Worm (Caenorhabditis elegans): ENCODE measurements around the gene B0303.16.

B0303.16 gene

ce11 chrIII:8685590-8686240 is 19.1 kb upstream of the B0303.16 start (continued):
- TF ChIP-seq crh-2 (tag; optimal IDR thresholded peaks at IDR 0.05) (no peak), peb-1 (tag; optimal IDR thresholded peaks at IDR 0.05) (no peak), mdl-1 (tag; optimal IDR thresholded peaks at IDR 0.05) (no peak), sem-4 (tag; optimal IDR thresholded peaks at IDR 0.05) (no peak), nhr-23 (tag; optimal IDR thresholded peaks at IDR 0.05) (no peak), sma-9 (GFP tag; optimal IDR thresholded peaks at IDR 0.05) (peak; percentile 27), sma-9 (tag; optimal IDR thresholded peaks at IDR 0.05) (no peak), ztf-4 (tag; optimal IDR thresholded peaks at IDR 0.05) (peak; percentile 23), ztf-11 (tag; optimal IDR thresholded peaks at IDR 0.05) (no peak), ZK546.5 (tag; optimal IDR thresholded peaks at IDR 0.05) (no peak), nhr-11 (tag; optimal IDR thresholded peaks at IDR 0.05) (no peak), snpc-4 (tag; optimal IDR thresholded peaks at IDR 0.05) (no peak), nhr-129 (tag; optimal IDR thresholded peaks at IDR 0.05) (no peak), lin-39 (tag; optimal IDR thresholded peaks at IDR 0.05) (no peak), egl-27 (tag; optimal IDR thresholded peaks at IDR 0.05) (no peak), aly-2 (tag; optimal IDR thresholded peaks at IDR 0.05) (no peak), alr-1 (tag; optimal IDR thresholded peaks at IDR 0.05) (no peak), nhr-21 (tag; optimal IDR thresholded peaks at IDR 0.05) (peak; percentile 52), skn-1 (tag; optimal IDR thresholded peaks at IDR 0.05) (no peak), nhr-237 (tag; optimal IDR thresholded peaks at IDR 0.05) (no peak)

- TF ChIP-seq nhr-129 (tag; optimal IDR thresholded peaks at IDR 0.05) (peak; percentile 38), nhr-21 (tag; optimal IDR thresholded peaks at IDR 0.05) (peak; percentile 53), sma-9 (GFP tag; optimal IDR thresholded peaks at IDR 0.05) (peak; percentile 41), sma-9 (tag; optimal IDR thresholded peaks at IDR 0.05) (no peak), lsy-2 (tag; optimal IDR thresholded peaks at IDR 0.05) (peak in 1 of 2 experiments; percentile 20), fos-1 (tag; optimal IDR thresholded peaks at IDR 0.05) (peak; percentile 19), ceh-16 (tag; optimal IDR thresholded peaks at IDR 0.05) (no peak), F13H6.1 (tag; optimal IDR thresholded peaks at IDR 0.05) (peak; percentile 12), crh-2 (tag; optimal IDR thresholded peaks at IDR 0.05) (peak; percentile 18), nhr-25 (tag; optimal IDR thresholded peaks at IDR 0.05) (peak; percentile 60), zag-1 (tag; optimal IDR thresholded peaks at IDR 0.05) (no peak), lin-11 (tag; optimal IDR thresholded peaks at IDR 0.05) (no peak), C34F6.9 (tag; optimal IDR thresholded peaks at IDR 0.05) (peak; percentile 9), nhr-237 (tag; optimal IDR thresholded peaks at IDR 0.05) (no peak), sma-3 (GFP tag; optimal IDR thresholded peaks at IDR 0.05) (peak; percentile 45)
Measured at ce11 chrIII:8688438-8688946, 16.4 kb upstream of the B0303.16 start, which contains the start of gene hadb-1. TSS of gene hadb-1 (minus strand) at chrIII:8688488.

- no peak for TF ChIP-seq C34F6.9 (tag; optimal IDR thresholded peaks at IDR 0.05)
- no peak for TF ChIP-seq nhr-23 (tag; optimal IDR thresholded peaks at IDR 0.05)
- no peak for TF ChIP-seq alr-1 (tag; optimal IDR thresholded peaks at IDR 0.05)
- TF ChIP-seq blmp-1 (tag; optimal IDR thresholded peaks at IDR 0.05; ENCODE audit: insufficient read depth): no peak
- no peak for TF ChIP-seq nhr-10 (tag; optimal IDR thresholded peaks at IDR 0.05)
- no peak for TF ChIP-seq Y55F3AM.14 (GFP tag; optimal IDR thresholded peaks at IDR 0.05)
- TF ChIP-seq fos-1 (tag; optimal IDR thresholded peaks at IDR 0.05): no peak
Measured at ce11 chrIII:8689143-8689542, 15.7 kb upstream of the B0303.16 start.

DNA sequence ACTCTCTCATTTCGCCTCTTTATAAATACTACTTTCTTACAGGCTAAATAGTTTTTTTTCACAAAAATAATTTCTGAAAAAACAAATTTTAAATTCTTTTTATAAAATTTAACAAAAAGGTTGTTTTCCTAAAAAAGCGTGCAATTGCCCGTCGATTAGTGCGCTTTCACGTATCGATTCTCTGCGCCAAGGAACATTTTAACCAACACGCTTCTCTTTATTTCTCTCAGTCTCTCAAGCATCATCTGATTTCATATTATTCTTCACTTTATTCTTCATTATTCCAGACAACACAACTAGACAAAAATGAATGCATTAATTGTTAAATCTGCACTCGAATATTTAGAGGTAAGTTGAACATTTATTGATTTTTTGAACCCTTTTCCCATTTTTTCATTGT is 15.2 kb upstream of the B0303.16 start, which contains the start of gene B0303.4:
Gene B0303.4 (plus strand): TSS at position 196 of the 400 bp plus-strand sequence.
- no peak for TF ChIP-seq ztf-11 (tag; optimal IDR thresholded peaks at IDR 0.05)
- TF ChIP-seq nhr-23 (tag; optimal IDR thresholded peaks at IDR 0.05): no peak
- no peak for TF ChIP-seq egl-27 (tag; optimal IDR thresholded peaks at IDR 0.05)
- no peak for TF ChIP-seq elt-1 (tag; optimal IDR thresholded peaks at IDR 0.05)
- peak; percentile 2 for TF ChIP-seq nhr-10 (tag; optimal IDR thresholded peaks at IDR 0.05)
- TF ChIP-seq ZK546.5 (tag; optimal IDR thresholded peaks at IDR 0.05): no peak
- peak; percentile 45 for TF ChIP-seq gmeb-1 (tag; optimal IDR thresholded peaks at IDR 0.05)
- TF ChIP-seq F13H6.1 (tag; optimal IDR thresholded peaks at IDR 0.05): peak; percentile 30
- no peak for TF ChIP-seq mbf-1 (tag; optimal IDR thresholded peaks at IDR 0.05)
- peak; percentile 61 for TF ChIP-seq fos-1 (tag; optimal IDR thresholded peaks at IDR 0.05)
- TF ChIP-seq mab-5 (tag; optimal IDR thresholded peaks at IDR 0.05): no peak
- TF ChIP-seq R02D3.7 (tag; optimal IDR thresholded peaks at IDR 0.05): no peak
- no peak for TF ChIP-seq aly-2 (tag; optimal IDR thresholded peaks at IDR 0.05)
- no peak for TF ChIP-seq ceh-16 (tag; optimal IDR thresholded peaks at IDR 0.05)
- no peak for TF ChIP-seq ztf-4 (tag; optimal IDR thresholded peaks at IDR 0.05)
- TF ChIP-seq blmp-1 (tag; optimal IDR thresholded peaks at IDR 0.05; ENCODE audit: insufficient read depth): no peak
- no peak for TF ChIP-seq lin-39 (tag; optimal IDR thresholded peaks at IDR 0.05)
- TF ChIP-seq zag-1 (tag; optimal IDR thresholded peaks at IDR 0.05): no peak
- TF ChIP-seq nhr-77 (tag; optimal IDR thresholded peaks at IDR 0.05): no peak
- peak; percentile 2 for TF ChIP-seq nhr-21 (tag; optimal IDR thresholded peaks at IDR 0.05)
- no peak for TF ChIP-seq nhr-6 (tag; optimal IDR thresholded peaks at IDR 0.05)
- no peak for TF ChIP-seq unc-62 (GFP tag; optimal IDR thresholded peaks at IDR 0.05)
- TF ChIP-seq Y55F3AM.14 (GFP tag; optimal IDR thresholded peaks at IDR 0.05): no peak
- TF ChIP-seq nhr-237 (tag; optimal IDR thresholded peaks at IDR 0.05): no peak
- peak; percentile 4 for TF ChIP-seq snpc-4 (tag; optimal IDR thresholded peaks at IDR 0.05)
- no peak for TF ChIP-seq peb-1 (tag; optimal IDR thresholded peaks at IDR 0.05)
- TF ChIP-seq dmd-4 (tag; optimal IDR thresholded peaks at IDR 0.05): no peak
- TF ChIP-seq lin-11 (tag; optimal IDR thresholded peaks at IDR 0.05): peak; percentile 26
- peak; percentile 54 for TF ChIP-seq lin-13 (GFP tag; optimal IDR thresholded peaks at IDR 0.05)
- no peak for TF ChIP-seq ceh-82 (tag; optimal IDR thresholded peaks at IDR 0.05)
- peak; percentile 42 for TF ChIP-seq sma-9 (GFP tag; optimal IDR thresholded peaks at IDR 0.05)
- TF ChIP-seq sma-9 (tag; optimal IDR thresholded peaks at IDR 0.05): no peak
- peak; percentile 94 for TF ChIP-seq C34F6.9 (tag; optimal IDR thresholded peaks at IDR 0.05)
- TF ChIP-seq mdl-1 (tag; optimal IDR thresholded peaks at IDR 0.05): peak in 1 of 2 experiments; percentile 8

Measured in whole organism, L2 larva.